Worm (Caenorhabditis elegans): ENCODE results near the gene Y43F8C.7.

Y43F8C.7 gene

DNA sequence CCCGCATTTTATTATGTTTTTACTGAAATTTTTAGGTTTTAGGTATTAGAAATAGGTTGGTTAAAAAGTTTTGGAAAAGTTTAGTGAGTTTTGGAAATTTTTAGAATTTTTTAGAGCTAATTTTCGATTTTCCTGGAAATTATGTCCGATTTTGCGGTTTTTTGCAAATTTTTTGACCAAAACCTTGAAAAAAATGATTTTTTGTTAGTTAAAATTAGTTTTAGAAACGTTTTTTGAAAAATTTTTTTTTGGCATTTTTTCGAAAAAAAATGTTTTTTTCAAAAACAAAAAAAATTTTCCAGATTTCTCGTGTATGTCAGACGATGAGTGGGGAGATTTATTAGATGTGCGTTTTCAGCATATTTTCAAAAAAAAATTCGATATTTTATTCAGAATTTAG, 19.1 kb downstream of the Y43F8C.7 start, which contains the start of gene dyf-19:
Gene dyf-19 (plus strand): TSS at position 301 of the 400 bp plus-strand sequence.
- TF ChIP-seq mxl-2 (GFP tag; conservative IDR thresholded peaks at IDR 0.05) (no peak), nhr-28 (tag; optimal IDR thresholded peaks at IDR 0.05) (no peak), fkh-10 (GFP tag; optimal IDR thresholded peaks at IDR 0.05) (no peak), aly-2 (tag; optimal IDR thresholded peaks at IDR 0.05) (no peak), aha-1 (tag) (no peak), F44E2.7 (GFP tag; IDR thresholded peaks at IDR 0.05) (no peak), pha-4 (GFP tag; IDR thresholded peaks at IDR 0.05) (no peak), pha-4 (tag; optimal IDR thresholded peaks at IDR 0.05) (no peak), F37D6.2 (tag; optimal IDR thresholded peaks at IDR 0.05) (no peak), lin-39 (tag; optimal IDR thresholded peaks at IDR 0.05) (no peak), rbr-2 (tag; optimal IDR thresholded peaks at IDR 0.05) (no peak), madf-9 (GFP tag; conservative IDR thresholded peaks at IDR 0.05) (no peak), dmd-9 (GFP tag; IDR thresholded peaks at IDR 0.05) (no peak), lir-3 (tag; optimal IDR thresholded peaks at IDR 0.05) (no peak), nhr-48 (tag; optimal IDR thresholded peaks at IDR 0.05) (no peak)

DNA sequence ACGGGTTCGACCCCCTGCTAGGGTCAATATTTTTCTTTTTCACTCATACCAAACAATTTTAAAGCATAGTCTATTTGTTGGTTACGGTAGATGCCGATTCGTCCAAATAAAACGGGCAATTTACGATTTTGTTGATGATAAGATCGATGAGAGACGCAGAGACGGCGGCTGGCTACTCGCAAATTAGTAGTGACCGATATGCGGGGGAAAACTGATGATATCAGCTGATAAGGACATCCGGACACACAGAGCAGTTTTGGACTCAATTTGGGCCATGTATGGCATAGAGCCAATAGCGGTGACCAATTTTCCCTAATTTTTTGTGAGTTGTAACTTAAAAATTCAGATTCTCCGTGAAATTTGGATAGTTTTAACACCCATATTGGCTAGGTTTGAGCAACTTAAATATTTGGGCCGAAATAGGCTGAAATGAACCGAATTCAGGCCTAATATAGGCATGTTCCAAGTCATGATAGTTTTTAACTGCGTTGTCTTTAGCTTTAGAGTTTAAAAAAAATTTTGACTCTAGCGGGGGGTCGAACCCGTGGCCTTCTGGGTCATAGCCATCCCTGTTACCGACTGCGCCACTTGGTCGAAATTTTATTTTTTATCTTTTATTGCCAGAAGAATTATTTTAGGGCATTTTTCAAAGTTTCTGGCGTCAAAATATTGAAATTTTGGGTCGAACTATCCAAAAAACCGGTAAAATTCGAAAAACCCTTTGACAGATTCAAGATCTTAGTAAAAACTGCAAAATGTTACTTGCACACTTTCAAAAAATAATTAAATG, 20.1 kb downstream of the Y43F8C.7 start:
- TF ChIP-seq ZK546.5 (tag; optimal IDR thresholded peaks at IDR 0.05) (no peak), lin-15B (tag; optimal IDR thresholded peaks at IDR 0.05) (no peak), F26F4.8 (GFP tag; conservative IDR thresholded peaks at IDR 0.05) (no peak), daf-16 (GFP tag; optimal IDR thresholded peaks at IDR 0.05) (no peak), daf-16 (tag; optimal IDR thresholded peaks at IDR 0.05) (peak; percentile 16)

DNA sequence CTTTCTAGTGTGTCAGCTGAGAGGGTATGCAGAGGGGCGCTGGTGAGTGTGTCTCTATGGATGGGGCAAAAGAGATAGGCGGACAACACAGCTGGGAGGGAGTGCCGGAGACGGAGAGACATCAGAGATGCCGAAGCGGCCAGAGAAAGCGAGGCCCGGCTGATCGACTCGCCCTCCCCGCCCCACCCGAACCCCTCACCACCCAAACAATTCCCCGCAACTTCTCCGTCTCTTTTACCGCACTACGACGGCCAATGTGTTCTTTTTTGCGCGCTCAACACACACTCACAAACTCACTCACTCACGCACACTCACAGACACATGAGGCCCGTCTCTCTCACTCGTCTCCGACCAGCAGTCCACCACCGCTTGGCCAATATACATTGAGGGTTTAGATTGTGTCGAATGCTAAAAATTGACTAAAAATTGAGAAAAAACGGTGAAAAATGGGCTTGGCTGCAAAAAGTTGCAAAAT, 21.4 kb downstream of the Y43F8C.7 start, which contains the start of gene Y43F8C.3:
Gene Y43F8C.3 (minus strand): TSS at position 187 of the 475 bp plus-strand sequence.
- TF ChIP-seq ceh-20 (GFP tag; IDR thresholded peaks at IDR 0.05) (no peak), lin-29 (GFP tag; IDR thresholded peaks at IDR 0.05) (no peak), hmg-1.1 (GFP tag; IDR thresholded peaks at IDR 0.05) (peak; percentile 93), R02D3.7 (tag; optimal IDR thresholded peaks at IDR 0.05) (no peak), dmd-6 (GFP tag; IDR thresholded peaks at IDR 0.05) (peak; percentile 57), dmd-9 (GFP tag; IDR thresholded peaks at IDR 0.05) (no peak), madf-9 (GFP tag; conservative IDR thresholded peaks at IDR 0.05) (0 out of 2 replicates have a peak, but pooled peaks have one; percentile 48), F26F4.8 (GFP tag; conservative IDR thresholded peaks at IDR 0.05) (no peak), dmd-8 (GFP tag; IDR thresholded peaks at IDR 0.05) (0 out of 2 replicates have a peak, but pooled peaks have one; percentile 41), zfp-2 (tag; optimal IDR thresholded peaks at IDR 0.05) (no peak), hif-1 (tag; optimal IDR thresholded peaks at IDR 0.05) (peak in 1 of 2 experiments; percentile 46), gei-8 (GFP tag; optimal IDR thresholded peaks at IDR 0.05) (no peak), vab-7 (GFP tag; IDR thresholded peaks at IDR 0.05) (0 out of 2 replicates have a peak, but pooled peaks have one; percentile 5), F37D6.2 (tag; optimal IDR thresholded peaks at IDR 0.05) (no peak), Y5F2A.4 (GFP tag; optimal IDR thresholded peaks at IDR 0.05) (no peak), nhr-111 (GFP tag; optimal IDR thresholded peaks at IDR 0.05) (no peak), lin-15B (tag; optimal IDR thresholded peaks at IDR 0.05) (no peak), T26A8.4 (GFP tag; IDR thresholded peaks at IDR 0.05) (peak; percentile 58; the same call in 1 of the 2 replicates), sdz-12 (GFP tag; optimal IDR thresholded peaks at IDR 0.05) (no peak), ZK337.2 (GFP tag; IDR thresholded peaks at IDR 0.05) (0 out of 2 replicates have a peak, but pooled peaks have one; percentile 4), egl-43 (GFP tag; IDR thresholded peaks at IDR 0.05) (peak; percentile 73), ces-1 (GFP tag; optimal IDR thresholded peaks at IDR 0.05) (no peak), mes-2 (tag; optimal IDR thresholded peaks at IDR 0.05; ENCODE audit: poor library complexity, severe bottlenecking) (peak; percentile 50), rbr-2 (tag; optimal IDR thresholded peaks at IDR 0.05) (peak; percentile 27), hlh-11 (tag; optimal IDR thresholded peaks at IDR 0.05) (peak; percentile 96), dve-1 (tag; optimal IDR thresholded peaks at IDR 0.05; ENCODE audit: insufficient read depth) (peak; percentile 67), nhr-11 (tag; optimal IDR thresholded peaks at IDR 0.05) (peak; percentile 45), fkh-10 (GFP tag; optimal IDR thresholded peaks at IDR 0.05) (peak; percentile 47), lsy-2 (tag; optimal IDR thresholded peaks at IDR 0.05) (peak; percentile 65 to 71), D1046.2 (GFP tag; IDR thresholded peaks at IDR 0.05) (no peak), nhr-6 (tag; optimal IDR thresholded peaks at IDR 0.05) (peak; percentile 74), madf-5 (GFP tag; IDR thresholded peaks at IDR 0.05) (no peak), ceh-28 (tag; optimal IDR thresholded peaks at IDR 0.05) (peak; percentile 8)

All from whole organism, L4 larva.